Fruit fly (Drosophila melanogaster): ENCODE measurements around the gene CG6012.

dm6 chr2L:16887660-16888573, 26.6 kb upstream of the CG6012 start, which contains the start of the genes osi and tweek:
- TF ChIP-seq tj (GFP tag; optimal IDR thresholded peaks at IDR 0.05) (peak; percentile 1), pad (GFP tag; optimal IDR thresholded peaks at IDR 0.05) (peak; percentile 68), cnc (optimal IDR thresholded peaks at IDR 0.05) (no peak), bab1 (GFP tag; optimal IDR thresholded peaks at IDR 0.05) (peak; percentile 8), kay (GFP tag; ENCODE audit: borderline replicate concordance) (peak; percentile 99), CG12768 (GFP tag; optimal IDR thresholded peaks at IDR 0.05) (peak; percentile 8), cic (GFP tag; optimal IDR thresholded peaks at IDR 0.05) (no peak), CG7045 (GFP tag; optimal IDR thresholded peaks at IDR 0.05) (peak; percentile 11), CG33017 (tag; optimal IDR thresholded peaks at IDR 0.05) (peak; percentile 42), CG7101 (tag; optimal IDR thresholded peaks at IDR 0.05) (peak; percentile 51), CG14711 (tag; optimal IDR thresholded peaks at IDR 0.05) (no peak), Clk (GFP tag; optimal IDR thresholded peaks at IDR 0.05) (no peak), CG5204 (GFP tag; optimal IDR thresholded peaks at IDR 0.05) (peak; percentile 82), Crg-1 (GFP tag; optimal IDR thresholded peaks at IDR 0.05) (no peak)

Data from whole organism, adult.